Worm (Caenorhabditis elegans) whole organism, L1 larva: ENCODE measurements around the gene plr-1.

Experiments
- C04F5.9 ChIP-seq: sonication (generic microtip); optimal IDR thresholded peaks from 2 replicates; lab custom pipeline; 2016; ENCODE audit warnings: missing genetic modification characterization, missing compliant biosample characterization
- aha-1 ChIP-seq: fragments of 150-350 bp; optimal IDR thresholded peaks from 2 replicates; lab custom pipeline; 2014; ENCODE audit warnings: missing biosample characterization, missing genetic modification characterization
- aly-2 ChIP-seq: fragments of 150-350 bp; optimal IDR thresholded peaks from 2 replicates; lab custom pipeline; 2014; ENCODE audit warnings: missing biosample characterization, missing genetic modification characterization
- blmp-1 ChIP-seq: fragments of 150-350 bp; optimal IDR thresholded peaks from 2 replicates; lab custom pipeline; 2014; ENCODE audit warnings: missing biosample characterization, missing genetic modification characterization
- ceh-63 ChIP-seq: fragments of 200-800 bp; sonication (Bioruptor generic); optimal IDR thresholded peaks from 2 replicates; lab custom pipeline; 2018; ENCODE audit warnings: mild to moderate bottlenecking, missing genetic modification characterization, missing compliant biosample characterization
- ceh-82 ChIP-seq, 3 experiments: fragments of 150-350 bp in 1 of 3; sonication (generic microtip) in 2 of 3; optimal IDR thresholded peaks; 2 replicates each; lab custom pipeline; 2014 to 2017; ENCODE audit warnings: missing biosample characterization in 3 of 3, missing genetic modification characterization in 3 of 3
- ceh-88 ChIP-seq: fragments of 200-800 bp; sonication (Bioruptor generic); IDR thresholded peaks from 2 replicates; pipeline ENCODE4 v1.3.6; 2022; ENCODE audit warnings: missing genetic modification characterization, missing compliant biosample characterization
- ces-1 ChIP-seq: fragments of 150-350 bp; optimal IDR thresholded peaks from 2 replicates; lab custom pipeline; 2014; ENCODE audit warnings: missing biosample characterization, missing genetic modification reagents, missing genetic modification characterization
- efl-1 ChIP-seq, 4 experiments: fragments of 150-350 bp; optimal IDR thresholded peaks in 3 of 4; peaks in 1 of 4; 1 replicate in 1 of 4; 2 replicates in 3 of 4; lab custom pipeline; 2014; ENCODE audit warnings: missing biosample characterization in 2 of 4, missing genetic modification characterization in 2 of 4, missing genetic modification reagents in 2 of 4
- egl-13 ChIP-seq: sonication (generic microtip); optimal IDR thresholded peaks from 2 replicates; lab custom pipeline; 2016; ENCODE audit warnings: missing genotype, missing genetic modification reagents, missing genetic modification characterization, missing compliant biosample characterization
- egl-27 ChIP-seq, 2 experiments: fragments of 150-350 bp in 1 of 2; sonication (generic microtip); optimal IDR thresholded peaks; 3 replicates each; lab custom pipeline; 2017 to 2018; ENCODE audit warnings: missing biosample characterization in 2 of 2, missing genetic modification characterization in 2 of 2, missing genetic modification reagents in 2 of 2
- elt-2 ChIP-seq: sonication (generic microtip); optimal IDR thresholded peaks from 2 replicates; lab custom pipeline; 2016; ENCODE audit warnings: missing genetic modification characterization, mild to moderate bottlenecking, inconsistent platforms, missing compliant biosample characterization, missing genetic modification reagents
- elt-3 ChIP-seq, 6 experiments: fragments of 150-350 bp in 1 of 6; sonication (generic microtip); optimal IDR thresholded peaks; 2 replicates each; lab custom pipeline; 2017 to 2018; ENCODE audit warnings: missing biosample characterization in 6 of 6, missing genetic modification characterization in 6 of 6, inconsistent platforms in 1 of 6
- fkh-4 ChIP-seq: sonication (generic microtip); optimal IDR thresholded peaks from 2 replicates; lab custom pipeline; 2016; ENCODE audit warnings: missing compliant biosample characterization, missing genetic modification characterization, borderline replicate concordance
- fkh-8 ChIP-seq: sonication (generic microtip); optimal IDR thresholded peaks from 2 replicates; lab custom pipeline; 2016; ENCODE audit warnings: mild to moderate bottlenecking, missing genetic modification characterization, missing compliant biosample characterization
- hlh-4 ChIP-seq: sonication (generic microtip); optimal IDR thresholded peaks from 2 replicates; lab custom pipeline; 2016; ENCODE audit warnings: mild to moderate bottlenecking, missing genetic modification characterization, missing compliant biosample characterization
- jun-1 ChIP-seq: fragments of 150-350 bp; optimal IDR thresholded peaks from 2 replicates; lab custom pipeline; 2014; ENCODE audit warnings: missing biosample characterization, missing genetic modification reagents, missing genetic modification characterization
- lin-13 ChIP-seq: fragments of 150-350 bp; optimal IDR thresholded peaks from 2 replicates; lab custom pipeline; 2014; ENCODE audit warnings: missing biosample characterization, missing genetic modification reagents, missing genetic modification characterization
- lin-14 ChIP-seq: fragments of 200-800 bp; sonication (Bioruptor generic); optimal IDR thresholded peaks from 2 replicates; lab custom pipeline; 2018; ENCODE audit warnings: mild to moderate bottlenecking, missing genetic modification characterization, moderate library complexity, missing compliant biosample characterization
- lin-15B ChIP-seq: fragments of 150-350 bp; sonication (generic microtip); optimal IDR thresholded peaks from 3 replicates; lab custom pipeline; 2014; ENCODE audit warnings: missing biosample characterization, missing genetic modification characterization
- lin-35 ChIP-seq, 2 experiments: fragments of 150-350 bp; optimal IDR thresholded peaks; 2 replicates each; lab custom pipeline; 2014; ENCODE audit warnings: missing biosample characterization in 2 of 2, missing genetic modification characterization in 2 of 2, missing genetic modification reagents in 2 of 2
- lsy-2 ChIP-seq, 2 experiments: fragments of 150-350 bp; optimal IDR thresholded peaks; 2 replicates each; lab custom pipeline; 2014; ENCODE audit warnings: missing biosample characterization in 2 of 2, missing genetic modification characterization in 2 of 2
- mab-9 ChIP-seq: fragments of 200-800 bp; sonication (Bioruptor generic); IDR thresholded peaks from 2 replicates; pipeline ENCODE4 v1.3.6; 2022; ENCODE audit warnings: missing genetic modification reagents, missing genetic modification characterization, missing compliant biosample characterization
- mep-1 ChIP-seq: fragments of 150-350 bp; optimal IDR thresholded peaks from 2 replicates; lab custom pipeline; 2014; ENCODE audit warnings: missing biosample characterization, missing genetic modification characterization
- nhr-11 ChIP-seq: fragments of 150-350 bp; optimal IDR thresholded peaks from 2 replicates; lab custom pipeline; 2014; ENCODE audit warnings: missing biosample characterization, missing genetic modification characterization
- nhr-12 ChIP-seq: sonication (generic microtip); optimal IDR thresholded peaks from 2 replicates; lab custom pipeline; 2017; ENCODE audit warnings: missing biosample characterization, missing genetic modification characterization
- nhr-19 ChIP-seq: fragments of 200-800 bp; sonication (Bioruptor generic); conservative IDR thresholded peaks from 2 replicates; pipeline ENCODE4 v1.3.6; 2022; ENCODE audit warnings: missing genetic modification characterization, missing compliant biosample characterization
- nhr-20 ChIP-seq: sonication (generic microtip); optimal IDR thresholded peaks from 2 replicates; lab custom pipeline; 2016; ENCODE audit warnings: mild to moderate bottlenecking, missing genetic modification characterization, missing compliant biosample characterization
- nhr-47 ChIP-seq: sonication (generic microtip); optimal IDR thresholded peaks from 2 replicates; lab custom pipeline; 2016; ENCODE audit warnings: mild to moderate bottlenecking, missing genetic modification characterization, moderate library complexity, missing compliant biosample characterization
- nhr-71 ChIP-seq: sonication (generic microtip); optimal IDR thresholded peaks from 2 replicates; lab custom pipeline; 2016; ENCODE audit warnings: mild to moderate bottlenecking, missing genetic modification characterization, moderate library complexity, missing compliant biosample characterization
- nhr-76 ChIP-seq: sonication (generic microtip); optimal IDR thresholded peaks from 2 replicates; lab custom pipeline; 2017; ENCODE audit warnings: missing biosample characterization, missing genetic modification characterization
- nhr-77 ChIP-seq: fragments of 150-350 bp; optimal IDR thresholded peaks from 2 replicates; lab custom pipeline; 2014; ENCODE audit warnings: missing biosample characterization, missing genetic modification characterization
- nhr-85 ChIP-seq: sonication (generic microtip); peaks from one replicate; lab custom pipeline; 2016; ENCODE audit warnings: missing genetic modification characterization, inconsistent platforms, missing compliant biosample characterization
- nhr-90 ChIP-seq: sonication (generic microtip); optimal IDR thresholded peaks from 2 replicates; lab custom pipeline; 2016; ENCODE audit warnings: mild to moderate bottlenecking, missing genetic modification characterization, missing compliant biosample characterization; ENCODE audit not compliant: poor library complexity
- pqm-1 ChIP-seq: sonication (generic microtip); optimal IDR thresholded peaks from 3 replicates; lab custom pipeline; 2017; ENCODE audit warnings: missing biosample characterization, missing genetic modification characterization
- snpc-4 ChIP-seq: fragments of 150-350 bp; optimal IDR thresholded peaks from 2 replicates; lab custom pipeline; 2014; ENCODE audit warnings: missing biosample characterization, missing genetic modification characterization
- sox-4 ChIP-seq: sonication (generic microtip); optimal IDR thresholded peaks from 2 replicates; lab custom pipeline; 2016; ENCODE audit warnings: missing genetic modification characterization, missing compliant biosample characterization
- sptf-1 ChIP-seq: fragments of 150-350 bp; optimal IDR thresholded peaks from 2 replicates; lab custom pipeline; 2014; ENCODE audit warnings: missing biosample characterization, missing genetic modification characterization
- sup-37 ChIP-seq: fragments of 200-800 bp; sonication (Bioruptor generic); optimal IDR thresholded peaks from 2 replicates; lab custom pipeline; 2018; ENCODE audit warnings: mild to moderate bottlenecking, missing genetic modification characterization, missing compliant biosample characterization
- tbx-2 ChIP-seq: sonication (generic microtip); optimal IDR thresholded peaks from 2 replicates; lab custom pipeline; 2016; ENCODE audit warnings: missing genetic modification characterization, missing compliant biosample characterization
- vab-15 ChIP-seq: sonication (generic microtip); optimal IDR thresholded peaks from 2 replicates; lab custom pipeline; 2017; ENCODE audit warnings: missing genotype, mild to moderate bottlenecking, missing genetic modification characterization, missing compliant biosample characterization
- zag-1 ChIP-seq: fragments of 150-350 bp; optimal IDR thresholded peaks from 2 replicates; lab custom pipeline; 2014; ENCODE audit warnings: missing biosample characterization, missing genetic modification characterization
- zip-4 ChIP-seq: fragments of 200-800 bp; sonication (Bioruptor generic); optimal IDR thresholded peaks from 2 replicates; lab custom pipeline; 2018; ENCODE audit warnings: mild to moderate bottlenecking, missing genetic modification characterization, moderate library complexity, missing compliant biosample characterization
- ztf-4 ChIP-seq: fragments of 150-350 bp; optimal IDR thresholded peaks from 2 replicates; lab custom pipeline; 2014; ENCODE audit warnings: missing biosample characterization, missing genetic modification characterization

The plr-1 gene

DNA sequence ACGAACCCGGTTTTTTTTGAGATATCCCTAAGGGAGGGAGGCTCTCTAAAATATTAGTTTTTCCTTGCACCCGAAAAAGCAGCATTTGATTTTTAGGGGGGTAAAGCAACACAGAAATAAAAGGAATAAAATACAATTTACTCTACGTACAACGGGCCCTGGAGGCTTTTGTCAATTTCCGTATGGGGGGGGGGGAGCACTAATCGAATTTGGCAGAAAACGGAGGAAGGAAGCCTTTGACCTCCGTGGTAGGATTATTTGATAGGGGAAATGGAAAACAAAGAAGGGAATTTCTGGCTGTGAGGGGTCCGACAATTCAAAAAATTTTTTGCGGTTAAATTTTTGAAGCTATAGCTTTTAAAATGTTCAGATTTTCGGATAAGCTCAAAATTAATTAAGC is 1.2 kb downstream of the plr-1 start:
- no peak for TF ChIP-seq sptf-1 (tag; lab: Kevin White, UChicago)
- TF ChIP-seq lin-14 (GFP tag; lab: Kevin White, UChicago): peak; percentile 54
- TF ChIP-seq egl-27 (tag; optimal IDR thresholded peaks at IDR 0.05; lab: Kevin White, UChicago): no peak
- TF ChIP-seq nhr-71 (tag; lab: Kevin White, UChicago): no peak
- TF ChIP-seq, all 84 proteins: peak for 1

ce11 chrIII:11459041-11459440 is 2.4 kb downstream of the plr-1 start:
- TF ChIP-seq nhr-47 (no peak), lin-14 (GFP tag; lab: Kevin White, UChicago) (peak; percentile 62), lin-15B (tag; lab: Kevin White, UChicago) (no peak), mep-1 (tag; lab: Kevin White, UChicago) (no peak), egl-13 (no peak), nhr-71 (tag; lab: Kevin White, UChicago) (no peak), blmp-1 (no peak), nhr-20 (tag; lab: Kevin White, UChicago) (no peak)

DNA sequence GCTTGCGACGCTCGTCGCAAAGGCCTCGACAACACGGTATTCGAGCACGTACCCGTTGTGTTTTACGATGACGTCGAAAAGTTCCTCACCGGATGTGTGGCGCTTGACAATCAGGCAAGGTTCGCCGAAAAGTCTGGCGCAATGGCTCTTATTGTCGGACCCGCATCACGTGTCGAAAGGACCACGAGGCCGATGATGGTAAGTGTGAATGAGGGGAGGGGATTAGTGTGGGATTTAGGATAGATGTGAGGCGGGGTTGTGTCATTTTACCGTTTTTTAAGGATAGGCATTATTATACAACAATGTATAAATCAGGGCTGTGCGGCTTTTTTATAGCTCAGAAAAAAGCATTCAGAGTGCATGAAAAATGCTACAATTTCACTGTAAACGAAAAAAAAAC is 3.1 kb downstream of the plr-1 start:
- TF ChIP-seq efl-1 (optimal IDR thresholded peaks at IDR 0.05; lab: Kevin White, UChicago): no peak
- peak in 1 of 2 experiments; percentile 12 for TF ChIP-seq efl-1 (GFP tag; optimal IDR thresholded peaks at IDR 0.05 in 1 of 2; lab: Kevin White, UChicago)
- no peak for TF ChIP-seq pqm-1

- TF ChIP-seq aly-2 (tag; lab: Kevin White, UChicago) (no peak), efl-1 (optimal IDR thresholded peaks at IDR 0.05; lab: Kevin White, UChicago) (no peak), efl-1 (GFP tag; optimal IDR thresholded peaks at IDR 0.05 in 1 of 2; lab: Kevin White, UChicago) (peak in 1 of 2 experiments; percentile 65)
Observed at ce11 chrIII:11462332-11462731, 5.7 kb downstream of the plr-1 start.

ce11 chrIII:11463726-11464125 is 7.0 kb downstream of the plr-1 start:
- TF ChIP-seq fkh-8 (tag; lab: Kevin White, UChicago): no peak
- TF ChIP-seq nhr-11: no peak
- peak; percentile 42; the same call in 1 of the 2 replicates for TF ChIP-seq mab-9 (GFP tag; lab: Robert Waterston, UW)
- TF ChIP-seq zip-4 (GFP tag; lab: Kevin White, UChicago): peak; percentile 19
- TF ChIP-seq tbx-2 (tag; lab: Kevin White, UChicago): no peak
- TF ChIP-seq nhr-90 (tag; lab: Kevin White, UChicago): peak; percentile 61
- no peak for TF ChIP-seq jun-1 (tag; lab: Kevin White, UChicago)
- TF ChIP-seq ceh-63 (GFP tag; lab: Kevin White, UChicago): no peak
- no peak for TF ChIP-seq egl-13
- no peak for TF ChIP-seq ztf-4
- no peak for TF ChIP-seq aha-1
- TF ChIP-seq nhr-19 (GFP tag; lab: Robert Waterston, UW): no peak
- no peak for TF ChIP-seq fkh-4 (tag; lab: Kevin White, UChicago)
- no peak for TF ChIP-seq sox-4 (tag; lab: Kevin White, UChicago)
- TF ChIP-seq sup-37 (GFP tag; lab: Kevin White, UChicago): peak; percentile 16
- TF ChIP-seq ceh-88 (GFP tag; lab: Robert Waterston, UW): no peak
- TF ChIP-seq lin-35 (GFP tag; optimal IDR thresholded peaks at IDR 0.05; lab: Kevin White, UChicago): peak in 1 of 2 experiments; percentile 43
- peak; percentile 63 for TF ChIP-seq nhr-77 (tag; lab: Kevin White, UChicago)
- TF ChIP-seq elt-2: peak; percentile 51
- peak; percentile 10 for TF ChIP-seq lin-15B (tag; lab: Kevin White, UChicago)
- TF ChIP-seq C04F5.9 (tag; lab: Kevin White, UChicago): no peak
- TF ChIP-seq zag-1: no peak
- TF ChIP-seq ceh-82 (tag; optimal IDR thresholded peaks at IDR 0.05; lab: Kevin White, UChicago): peak in 2 of 3 experiments; percentile 4 to 16
- peak; percentile 48 for TF ChIP-seq nhr-71 (tag; lab: Kevin White, UChicago)
- TF ChIP-seq nhr-47: peak; percentile 46
- TF ChIP-seq nhr-76 (tag; lab: Kevin White, UChicago): no peak
- peak; percentile 98 for TF ChIP-seq snpc-4 (tag; lab: Kevin White, UChicago)
- TF ChIP-seq sptf-1 (tag; lab: Kevin White, UChicago): no peak
- peak; percentile 93 for TF ChIP-seq lin-13 (GFP tag; lab: Kevin White, UChicago)
- no peak for TF ChIP-seq ces-1 (GFP tag; lab: Kevin White, UChicago)
- TF ChIP-seq lsy-2 (tag; optimal IDR thresholded peaks at IDR 0.05; lab: Kevin White, UChicago): no peak
- TF ChIP-seq vab-15 (tag; lab: Kevin White, UChicago): no peak
- no peak for TF ChIP-seq nhr-12 (tag; lab: Kevin White, UChicago)
- peak in 1 of 6 experiments; percentile 5 for TF ChIP-seq elt-3 (tag; optimal IDR thresholded peaks at IDR 0.05; lab: Kevin White, UChicago)
- no peak for TF ChIP-seq hlh-4 (tag; lab: Kevin White, UChicago)
- peak; percentile 59 for TF ChIP-seq nhr-85 (tag; lab: Kevin White, UChicago)
